Worm (Caenorhabditis elegans) whole organism, late embryonic: ENCODE data around the gene btb-2.

Experiments
- C08G9.2 ChIP-seq: sonication (generic microtip); optimal IDR thresholded peaks from 2 replicates; lab custom pipeline; 2016; ENCODE audit warnings: mild to moderate bottlenecking, missing genetic modification characterization, moderate library complexity, missing compliant biosample characterization
- C38D4.7 ChIP-seq: fragments of 200-800 bp; sonication (Bioruptor generic); optimal IDR thresholded peaks from 2 replicates; lab custom pipeline; 2018; ENCODE audit warnings: mild to moderate bottlenecking, missing genetic modification characterization, moderate library complexity, missing compliant biosample characterization
- ceh-19 ChIP-seq: fragments of 200-800 bp; sonication (Bioruptor generic); optimal IDR thresholded peaks from 2 replicates; lab custom pipeline; 2018; ENCODE audit warnings: mild to moderate bottlenecking, missing genetic modification characterization, missing compliant biosample characterization
- ceh-2 ChIP-seq: sonication (generic microtip); optimal IDR thresholded peaks from 2 replicates; lab custom pipeline; 2016; ENCODE audit warnings: missing genotype, missing genetic modification characterization, missing compliant biosample characterization
- ceh-24 ChIP-seq: sonication (generic microtip); optimal IDR thresholded peaks from 2 replicates; lab custom pipeline; 2016; ENCODE audit warnings: mild to moderate bottlenecking, missing genetic modification characterization, missing compliant biosample characterization
- dmd-4 ChIP-seq: sonication (generic microtip); optimal IDR thresholded peaks from 2 replicates; lab custom pipeline; 2016; ENCODE audit warnings: borderline replicate concordance, missing genetic modification characterization, missing compliant biosample characterization
- dve-1 ChIP-seq: sonication (generic microtip); optimal IDR thresholded peaks from 2 replicates; lab custom pipeline; 2017; ENCODE audit warnings: antibody characterized with exemption, mild to moderate bottlenecking, missing genetic modification characterization, missing compliant biosample characterization
- ets-4 ChIP-seq: sonication (generic microtip); optimal IDR thresholded peaks from 2 replicates; lab custom pipeline; 2016; ENCODE audit warnings: missing genetic modification characterization, missing compliant biosample characterization
- fax-1 ChIP-seq: sonication (generic microtip); optimal IDR thresholded peaks from 2 replicates; lab custom pipeline; 2016; ENCODE audit warnings: missing genotype, missing genetic modification characterization, missing compliant biosample characterization
- hlh-30 ChIP-seq: sonication (generic microtip); optimal IDR thresholded peaks from 2 replicates; lab custom pipeline; 2017; ENCODE audit warnings: antibody characterized with exemption, missing genetic modification characterization, missing compliant biosample characterization; ENCODE audit not compliant: insufficient read depth
- hlh-8 ChIP-seq: sonication (generic microtip); optimal IDR thresholded peaks from 2 replicates; lab custom pipeline; 2016; ENCODE audit warnings: missing genotype, missing genetic modification characterization, missing compliant biosample characterization
- lin-11 ChIP-seq: fragments of 200-800 bp; sonication (Bioruptor generic); optimal IDR thresholded peaks from 2 replicates; lab custom pipeline; 2018; ENCODE audit warnings: mild to moderate bottlenecking, missing genetic modification characterization, missing compliant biosample characterization
- pqm-1 ChIP-seq: sonication (generic microtip); optimal IDR thresholded peaks from 2 replicates; lab custom pipeline; 2016; ENCODE audit warnings: missing genetic modification characterization, missing compliant biosample characterization
- sdc-2 ChIP-seq: sonication (generic microtip); optimal IDR thresholded peaks from 2 replicates; lab custom pipeline; 2016; ENCODE audit warnings: missing genotype, missing genetic modification characterization, missing compliant biosample characterization

The btb-2 gene

DNA sequence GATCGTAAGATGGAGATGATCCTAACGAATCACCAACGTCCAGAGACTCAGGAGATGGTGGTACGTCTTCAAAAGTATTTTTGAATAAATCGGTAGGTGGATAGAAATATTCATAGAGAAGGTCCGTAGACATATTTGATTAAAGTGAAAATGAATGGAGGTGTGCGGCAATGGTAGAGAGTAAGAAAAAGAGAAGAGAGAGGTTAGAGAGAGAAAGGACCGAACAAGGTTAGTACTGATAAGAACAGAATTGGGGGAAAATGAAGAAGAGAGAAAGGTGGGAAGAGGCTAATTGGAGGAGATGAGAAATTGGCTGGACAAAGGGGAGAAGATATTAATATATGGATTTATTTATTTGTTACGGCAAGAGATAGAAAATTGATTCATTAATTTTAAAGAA is 47.9 kb downstream of the btb-2 start, which contains the start of gene nhr-22:
Gene nhr-22 (minus strand): TSS at position 137 of the 400 bp plus-strand sequence.
- TF ChIP-seq hlh-30 (tag; lab: Kevin White, UChicago) (no peak), ceh-24 (tag; lab: Kevin White, UChicago) (no peak), fax-1 (tag; lab: Kevin White, UChicago) (no peak), sdc-2 (tag; lab: Kevin White, UChicago) (no peak), dve-1 (tag; lab: Kevin White, UChicago) (no peak), ceh-19 (GFP tag; lab: Kevin White, UChicago) (no peak), ceh-2 (tag; lab: Kevin White, UChicago) (no peak), ets-4 (tag; lab: Kevin White, UChicago) (no peak), dmd-4 (tag; lab: Kevin White, UChicago) (no peak), pqm-1 (tag; lab: Kevin White, UChicago) (no peak), C08G9.2 (tag; lab: Kevin White, UChicago) (no peak), hlh-8 (tag; lab: Kevin White, UChicago) (no peak), lin-11 (tag; lab: Kevin White, UChicago) (no peak), C38D4.7 (GFP tag; lab: Kevin White, UChicago) (no peak)
